Fruit fly (Drosophila melanogaster) whole organism, embryonic: ENCODE measurements around the gene fkh.
A peak's percentile ranks its signal among the peaks of the same experiment; 100 is the strongest.

Source experiments
- ATbp ChIP-seq: fragments of 200-800 bp; sonication (Bioruptor generic); optimal IDR thresholded peaks from 2 replicates; lab custom pipeline; 2017; ENCODE audit warnings: missing biosample characterization, mild to moderate bottlenecking, missing genetic modification characterization, missing genetic modification reagents
- Bgb ChIP-seq: fragments of 200-800 bp; sonication (Bioruptor generic); IDR thresholded peaks from 2 replicates; pipeline ENCODE4 v1.3.6; 2022; ENCODE audit warnings: missing biosample characterization, missing genetic modification characterization; ENCODE audit not compliant: partially characterized antibody
- CG10147 ChIP-seq: fragments of 200-800 bp; sonication (Bioruptor generic); optimal IDR thresholded peaks from 2 replicates; lab custom pipeline; 2019; ENCODE audit warnings: missing biosample characterization, mild to moderate bottlenecking, missing genetic modification characterization, moderate library complexity
- CG12299 ChIP-seq: fragments of 200-800 bp; sonication (Bioruptor generic); optimal IDR thresholded peaks from 2 replicates; lab custom pipeline; 2018; ENCODE audit warnings: missing biosample characterization, mild to moderate bottlenecking, missing genetic modification characterization
- CG12659 ChIP-seq: fragments of 200-800 bp; sonication (Bioruptor generic); optimal IDR thresholded peaks from 3 replicates; lab custom pipeline; 2017; ENCODE audit warnings: mild to moderate bottlenecking, missing biosample characterization, missing genetic modification reagents, missing genetic modification characterization
- CG15479 ChIP-seq: fragments of 200-800 bp; sonication (Bioruptor generic); optimal IDR thresholded peaks from 3 replicates; lab custom pipeline; 2019; ENCODE audit warnings: missing biosample characterization, mild to moderate bottlenecking, missing genetic modification characterization, moderate library complexity
- CG1602 ChIP-seq: fragments of 200-800 bp; sonication (Bioruptor generic); optimal IDR thresholded peaks from 3 replicates; lab custom pipeline; 2016; ENCODE audit warnings: missing biosample characterization, missing genetic modification characterization
- CG17186 ChIP-seq: fragments of 200-800 bp; sonication (Bioruptor generic); optimal IDR thresholded peaks from 3 replicates; lab custom pipeline; 2017; ENCODE audit warnings: missing biosample characterization, missing genetic modification reagents, missing genetic modification characterization
- CG17359 ChIP-seq: fragments of 200-800 bp; sonication (Bioruptor generic); optimal IDR thresholded peaks from 3 replicates; lab custom pipeline; 2018; ENCODE audit warnings: missing biosample characterization, mild to moderate bottlenecking, missing genetic modification characterization, moderate library complexity
- CG17385 ChIP-seq: fragments of 200-800 bp; sonication (Bioruptor generic); optimal IDR thresholded peaks from 3 replicates; lab custom pipeline; 2018; ENCODE audit warnings: missing biosample characterization, mild to moderate bottlenecking, missing genetic modification characterization
- CG18262 ChIP-seq: fragments of 200-800 bp; optimal IDR thresholded peaks from 3 replicates; lab custom pipeline; 2019; ENCODE audit warnings: missing biosample characterization, mild to moderate bottlenecking, missing genetic modification characterization, moderate library complexity
- CG1832 ChIP-seq: fragments of 200-800 bp; sonication (Bioruptor generic); optimal IDR thresholded peaks from 2 replicates; lab custom pipeline; 2017; ENCODE audit warnings: missing biosample characterization, mild to moderate bottlenecking, missing genetic modification characterization, inconsistent platforms
- CG4360 ChIP-seq: fragments of 200-800 bp; sonication (Bioruptor generic); IDR thresholded peaks from 2 replicates; pipeline ENCODE4 v1.3.6; 2022; ENCODE audit warnings: missing biosample characterization, missing genetic modification characterization
- CG4617 ChIP-seq: fragments of 200-800 bp; sonication (Bioruptor generic); optimal IDR thresholded peaks from 3 replicates; lab custom pipeline; 2016; ENCODE audit warnings: missing biosample characterization, missing genetic modification characterization, borderline replicate concordance
- CG5180 ChIP-seq: fragments of 200-800 bp; sonication (Bioruptor generic); optimal IDR thresholded peaks from 3 replicates; lab custom pipeline; 2017; ENCODE audit warnings: missing biosample characterization, missing genetic modification characterization, mild to moderate bottlenecking, moderate library complexity, missing genetic modification reagents
- CG8924 ChIP-seq: fragments of 200-800 bp; optimal IDR thresholded peaks from 3 replicates; lab custom pipeline; 2019; ENCODE audit warnings: missing biosample characterization, mild to moderate bottlenecking, missing genetic modification characterization, moderate library complexity
- D19A ChIP-seq: fragments of 200-800 bp; optimal IDR thresholded peaks from 3 replicates; lab custom pipeline; 2019; ENCODE audit warnings: missing biosample characterization, mild to moderate bottlenecking, missing genetic modification characterization, moderate library complexity
- Dll ChIP-seq: fragments of 200-800 bp; sonication (Bioruptor generic); IDR thresholded peaks from 4 replicates; pipeline ENCODE4 v1.3.6; 2022; ENCODE audit warnings: missing biosample characterization, missing genetic modification characterization; ENCODE audit not compliant: partially characterized antibody
- Drgx ChIP-seq: fragments of 200-800 bp; sonication (Bioruptor generic); IDR thresholded peaks from 2 replicates; pipeline ENCODE4 v1.3.6; 2022; ENCODE audit warnings: missing biosample characterization, missing genetic modification characterization
- Ets65A ChIP-seq: fragments of 200-800 bp; sonication (Bioruptor generic); peaks from one replicate; lab custom pipeline; 2016; ENCODE audit warnings: missing biosample characterization, missing genetic modification characterization
- Fer1 ChIP-seq: fragments of 200-800 bp; sonication (Bioruptor generic); optimal IDR thresholded peaks from 2 replicates; lab custom pipeline; 2017; ENCODE audit warnings: missing biosample characterization, mild to moderate bottlenecking, missing genetic modification characterization
- HLH4C ChIP-seq: fragments of 200-800 bp; sonication (Bioruptor generic); IDR thresholded peaks from 3 replicates; pipeline ENCODE4 v1.3.6; 2022; ENCODE audit warnings: missing biosample characterization, missing genetic modification characterization; ENCODE audit not compliant: partially characterized antibody
- Hr78 ChIP-seq, 2 experiments: fragments of 200-800 bp in 1 of 2; fragments of >200 bp in 1 of 2; sonication (Bioruptor generic) in 1 of 2; optimal IDR thresholded peaks; 2 replicates each; lab custom pipeline; 2017 to 2019; ENCODE audit warnings: missing biosample characterization in 2 of 2, missing genetic modification characterization in 2 of 2, mild to moderate bottlenecking in 1 of 2, moderate library complexity in 1 of 2
- NC2α ChIP-seq: fragments of 200-800 bp; sonication (Bioruptor generic); optimal IDR thresholded peaks from 2 replicates; lab custom pipeline; 2016; ENCODE audit warnings: missing biosample characterization, missing genetic modification characterization
- Rfx ChIP-seq: fragments of 200-800 bp; sonication (Bioruptor generic); IDR thresholded peaks from 2 replicates; pipeline ENCODE4 v1.3.6; 2022; ENCODE audit warnings: missing biosample characterization, missing genetic modification characterization
- Stat92E ChIP-seq, 3 experiments: fragments of >200 bp in 2 of 3; fragments of 200-800 bp in 1 of 3; sonication (Bioruptor generic) in 1 of 3; optimal IDR thresholded peaks; 2 replicates each; lab custom pipeline; 2017 to 2019; ENCODE audit warnings: missing biosample characterization in 3 of 3, missing genetic modification characterization in 3 of 3, mild to moderate bottlenecking in 1 of 3, moderate library complexity in 1 of 3
- Trl ChIP-seq, 3 experiments: fragments of >200 bp in 2 of 3; fragments of 200-800 bp in 1 of 3; sonication (Bioruptor generic) in 1 of 3; optimal IDR thresholded peaks; 2 replicates in 1 of 3; 3 replicates in 2 of 3; lab custom pipeline; 2016 to 2017; ENCODE audit warnings: missing biosample characterization in 1 of 3, missing genetic modification characterization in 1 of 3
- cg ChIP-seq: fragments of 200-800 bp; sonication (Bioruptor generic); optimal IDR thresholded peaks from 3 replicates; lab custom pipeline; 2019; ENCODE audit warnings: missing biosample characterization, mild to moderate bottlenecking, missing genetic modification characterization, moderate library complexity
- chm ChIP-seq: fragments of 200-800 bp; sonication (Bioruptor generic); IDR thresholded peaks from 2 replicates; pipeline ENCODE4 v1.3.6; 2022; ENCODE audit warnings: missing biosample characterization, missing genetic modification characterization
- crol ChIP-seq: fragments of 200-800 bp; sonication (Bioruptor generic); IDR thresholded peaks from 2 replicates; pipeline ENCODE4 v1.3.6; 2022; ENCODE audit warnings: missing biosample characterization, missing genetic modification characterization
- hkb ChIP-seq, 2 experiments: fragments of 200-800 bp in 1 of 2; fragments of >200 bp in 1 of 2; sonication (Bioruptor generic) in 1 of 2; IDR thresholded peaks in 1 of 2; optimal IDR thresholded peaks in 1 of 2; 2 replicates each; pipeline versions ENCODE4 v1.3.6 to Lab custom; 2017 to 2022; ENCODE audit warnings: missing biosample characterization in 1 of 2, missing genetic modification characterization in 1 of 2
- nau ChIP-seq: fragments of 200-800 bp; sonication (Bioruptor generic); optimal IDR thresholded peaks from 3 replicates; lab custom pipeline; 2017; ENCODE audit warnings: missing biosample characterization, mild to moderate bottlenecking, missing genetic modification characterization, missing genetic modification reagents
- nom ChIP-seq: fragments of 200-800 bp; sonication (Bioruptor generic); optimal IDR thresholded peaks from 2 replicates; lab custom pipeline; 2017; ENCODE audit warnings: missing biosample characterization, missing genetic modification characterization, mild to moderate bottlenecking, moderate library complexity, missing genetic modification reagents
- odd ChIP-seq: fragments of 200-800 bp; sonication (Bioruptor generic); optimal IDR thresholded peaks from 2 replicates; lab custom pipeline; 2017; ENCODE audit warnings: missing biosample characterization, mild to moderate bottlenecking, missing genetic modification characterization
- pho ChIP-seq: fragments of 200-800 bp; sonication (Bioruptor generic); optimal IDR thresholded peaks from 2 replicates; lab custom pipeline; 2016; ENCODE audit warnings: missing biosample characterization, missing genetic modification characterization
- prd ChIP-seq, 3 experiments: fragments of >200 bp in 2 of 3; fragments of 200-800 bp in 1 of 3; sonication (Bioruptor generic) in 1 of 3; optimal IDR thresholded peaks in 2 of 3; IDR thresholded peaks in 1 of 3; 2 replicates in 2 of 3; 3 replicates in 1 of 3; pipeline versions ENCODE4 v1.3.6 to Lab custom; 2017 to 2022; ENCODE audit warnings: missing biosample characterization in 1 of 3, missing genetic modification characterization in 1 of 3
- pros ChIP-seq: fragments of 200-800 bp; sonication (Bioruptor generic); optimal IDR thresholded peaks from 3 replicates; lab custom pipeline; 2019; ENCODE audit warnings: missing biosample characterization, mild to moderate bottlenecking, missing genetic modification characterization, moderate library complexity
- psq ChIP-seq: fragments of 200-800 bp; sonication (Bioruptor generic); optimal IDR thresholded peaks from 2 replicates; lab custom pipeline; 2017; ENCODE audit warnings: missing biosample characterization, missing genetic modification characterization
- sima ChIP-seq: fragments of 200-800 bp; sonication (Bioruptor generic); optimal IDR thresholded peaks from 2 replicates; lab custom pipeline; 2016; ENCODE audit warnings: missing biosample characterization, missing genetic modification characterization
- tll ChIP-seq, 2 experiments: fragments of 200-800 bp in 1 of 2; fragments of >200 bp in 1 of 2; sonication (Bioruptor generic) in 1 of 2; optimal IDR thresholded peaks; 2 replicates each; lab custom pipeline; 2017 to 2019; ENCODE audit warnings: missing biosample characterization in 2 of 2, missing genetic modification characterization in 2 of 2, mild to moderate bottlenecking in 1 of 2, moderate library complexity in 1 of 2
- vnd ChIP-seq: fragments of 200-800 bp; sonication (Bioruptor generic); IDR thresholded peaks from 3 replicates; pipeline ENCODE4 v1.3.6; 2022; ENCODE audit warnings: missing biosample characterization, missing genetic modification characterization; ENCODE audit not compliant: partially characterized antibody

Gene fkh

dm6 chr3R:28634261-28634980, 49.4 kb upstream of the fkh start:
- TF ChIP-seq CG12659 (GFP tag; lab: Kevin White, UChicago) (peak; percentile 47), CG17385 (GFP tag; lab: Kevin White, UChicago) (peak; percentile 92), vnd (GFP tag; lab: Robert Waterston, UW) (0 out of 3 replicates have a peak, but pooled peaks have one; percentile 13), nau (GFP tag; lab: Kevin White, UChicago) (peak; percentile 16), nom (GFP tag; lab: Kevin White, UChicago) (peak; percentile 77), tll (GFP tag; optimal IDR thresholded peaks at IDR 0.05; lab: Kevin White, UChicago) (peak in 1 of 2 experiments; percentile 25), pho (GFP tag; lab: Kevin White, UChicago) (no peak), sima (no peak), Ets65A (GFP tag; lab: Kevin White, UChicago) (peak; percentile 29), Dll (GFP tag; lab: Robert Waterston, UW) (0 out of 4 replicates have a peak, but pooled peaks have one; percentile 34), CG15479 (peak; percentile 82), CG1602 (GFP tag; lab: Kevin White, UChicago) (no peak), CG4617 (GFP tag; lab: Kevin White, UChicago) (peak; percentile 23), Fer1 (GFP tag; lab: Kevin White, UChicago) (peak; percentile 34), D19A (tag; lab: Kevin White, UChicago) (peak; percentile 44), prd (optimal IDR thresholded peaks at IDR 0.05; lab: Kevin White, UChicago) (no peak), prd (GFP tag; IDR thresholded peaks at IDR 0.05; lab: Robert Waterston, UW) (no peak), CG10147 (GFP tag; lab: Kevin White, UChicago) (no peak), CG12299 (tag; lab: Kevin White, UChicago) (peak; percentile 1), Rfx (no peak), Trl (optimal IDR thresholded peaks at IDR 0.05; lab: Kevin White, UChicago) (peak; percentile 71 to 81), Trl (GFP tag; optimal IDR thresholded peaks at IDR 0.05; lab: Kevin White, UChicago) (no peak), CG18262 (tag; lab: Kevin White, UChicago) (peak; percentile 3), Hr78 (GFP tag; optimal IDR thresholded peaks at IDR 0.05; lab: Kevin White, UChicago) (peak in 1 of 2 experiments; percentile 71), CG17359 (tag; lab: Kevin White, UChicago) (peak; percentile 6), CG17186 (GFP tag; lab: Kevin White, UChicago) (no peak), crol (GFP tag; lab: Robert Waterston, UW) (peak; percentile 79), Stat92E (GFP tag; optimal IDR thresholded peaks at IDR 0.05; lab: Kevin White, UChicago) (peak in 1 of 3 experiments; percentile 48), HLH4C (GFP tag; lab: Robert Waterston, UW) (0 out of 3 replicates have a peak, but pooled peaks have one; percentile 42), CG8924 (tag; lab: Kevin White, UChicago) (peak; percentile 4), hkb (optimal IDR thresholded peaks at IDR 0.05; lab: Kevin White, UChicago) (no peak), hkb (GFP tag; IDR thresholded peaks at IDR 0.05; lab: Robert Waterston, UW) (0 out of 2 replicates have a peak, but pooled peaks have one; percentile 13), cg (GFP tag; lab: Kevin White, UChicago) (peak; percentile 88), Bgb (GFP tag; lab: Robert Waterston, UW) (0 out of 2 replicates have a peak, but pooled peaks have one; percentile 44), psq (GFP tag; lab: Kevin White, UChicago) (peak; percentile 90), pros (GFP tag; lab: Kevin White, UChicago) (peak; percentile 83), ATbp (GFP tag; lab: Kevin White, UChicago) (peak; percentile 27), Drgx (GFP tag; lab: Robert Waterston, UW) (0 out of 2 replicates have a peak, but pooled peaks have one; percentile 26), NC2α (GFP tag; lab: Kevin White, UChicago) (peak; percentile 16), odd (peak; percentile 3), CG4360 (GFP tag; lab: Robert Waterston, UW) (peak; percentile 69), CG5180 (GFP tag; lab: Kevin White, UChicago) (no peak), chm (GFP tag; lab: Robert Waterston, UW) (0 out of 2 replicates have a peak, but pooled peaks have one; percentile 46), CG1832 (GFP tag; lab: Kevin White, UChicago) (peak; percentile 49)
